Worm (Caenorhabditis elegans) whole organism, mixed stage, embryonic: Measurements from ENCODE around the gene rpl-29.

Source experiments
- ceh-39 ChIP-seq: fragments of 150-350 bp; optimal IDR thresholded peaks from 2 replicates; lab custom pipeline; 2014; ENCODE audit warnings: missing biosample characterization, missing genetic modification characterization
- ces-1 ChIP-seq: fragments of 150-350 bp; optimal IDR thresholded peaks from 2 replicates; lab custom pipeline; 2014; ENCODE audit warnings: missing biosample characterization, missing genetic modification reagents, missing genetic modification characterization
- elt-3 ChIP-seq: fragments of 150-350 bp; optimal IDR thresholded peaks from 2 replicates; lab custom pipeline; 2014; ENCODE audit warnings: missing biosample characterization, missing genetic modification characterization
- flh-1 ChIP-seq: fragments of 200-800 bp; sonication (Bioruptor generic); optimal IDR thresholded peaks from 2 replicates; lab custom pipeline; 2018; ENCODE audit warnings: mild to moderate bottlenecking, missing genetic modification characterization, moderate library complexity, missing compliant biosample characterization
- lin-32 ChIP-seq: fragments of 200-800 bp; sonication (Bioruptor generic); optimal IDR thresholded peaks from 2 replicates; lab custom pipeline; 2018; ENCODE audit warnings: mild to moderate bottlenecking, missing genetic modification characterization, missing compliant biosample characterization
- mep-1 ChIP-seq: fragments of 150-350 bp; optimal IDR thresholded peaks from 2 replicates; lab custom pipeline; 2017; ENCODE audit warnings: missing biosample characterization, missing genetic modification reagents, missing genetic modification characterization, inconsistent platforms
- nhr-12 ChIP-seq: fragments of 150-350 bp; optimal IDR thresholded peaks from 2 replicates; lab custom pipeline; 2014; ENCODE audit warnings: missing biosample characterization, missing genetic modification characterization
- snpc-4 ChIP-seq: fragments of 150-350 bp; optimal IDR thresholded peaks from 2 replicates; lab custom pipeline; 2014; ENCODE audit warnings: missing biosample characterization, missing genetic modification characterization
- unc-39 ChIP-seq: fragments of 150-350 bp; optimal IDR thresholded peaks from 2 replicates; lab custom pipeline; 2014; ENCODE audit warnings: missing biosample characterization, missing genetic modification characterization
- unc-62 ChIP-seq: fragments of 150-350 bp; optimal IDR thresholded peaks from 2 replicates; lab custom pipeline; 2014; ENCODE audit warnings: missing biosample characterization, missing genetic modification reagents, missing genetic modification characterization

ce11 chrIV:13865172-13865571 is 16.9 kb upstream of the rpl-29 start, which contains the start of gene vamp-8:
- no peak for TF ChIP-seq flh-1 (GFP tag; lab: Kevin White, UChicago)
- TF ChIP-seq snpc-4 (tag; lab: Kevin White, UChicago) = no peak
- no peak for TF ChIP-seq nhr-12 (tag; lab: Kevin White, UChicago)
- no peak for TF ChIP-seq unc-39 (tag; lab: Kevin White, UChicago)
- TF ChIP-seq lin-32 (GFP tag; lab: Kevin White, UChicago) = no peak
- no peak for TF ChIP-seq elt-3
- no peak for TF ChIP-seq unc-62 (GFP tag; lab: Kevin White, UChicago)
- no peak for TF ChIP-seq mep-1
- no peak for TF ChIP-seq ces-1 (GFP tag; lab: Kevin White, UChicago)
- no peak for TF ChIP-seq ceh-39
